Fruit fly (Drosophila melanogaster) S2 (cell line): ENCODE results near the gene CG6893.

ENCODE experiments used
- CG8478 ChIP-seq: fragments of >200 bp; optimal IDR thresholded peaks from 2 replicates; lab custom pipeline; 2018
- CTCF ChIP-seq, 2 experiments: fragments of >200 bp; optimal IDR thresholded peaks; 2 replicates each; lab custom pipeline; 2018

dm6 chr3L:18675363-18675866, 18.6 kb upstream of the CG6893 start, which contains the start of the genes GNBP2 and GNBP1:
- TF ChIP-seq CG8478 (lab: Kevin White, UChicago): no peak
- no peak for TF ChIP-seq CTCF (optimal IDR thresholded peaks at IDR 0.05; lab: Kevin White, UChicago)
